Fruit fly (Drosophila melanogaster): ENCODE results near the gene bnb.
A peak's percentile ranks its signal among the peaks of the same experiment; 100 is the strongest.

bnb gene

dm6 chrX:18830396-18830795, 32.9 kb upstream of the bnb start, which contains the start of gene CG7101 (continued):
- no peak for TF ChIP-seq CG4820 (GFP tag; optimal IDR thresholded peaks at IDR 0.05)
- TF ChIP-seq CG17328 (GFP tag; IDR thresholded peaks at IDR 0.05): no peak
- peak; percentile 25 for TF ChIP-seq CG30020 (tag; optimal IDR thresholded peaks at IDR 0.05)
- no peak for TF ChIP-seq CG1233 (GFP tag; optimal IDR thresholded peaks at IDR 0.05)
- no peak for TF ChIP-seq wor (GFP tag; IDR thresholded peaks at IDR 0.05)
- TF ChIP-seq gcm (GFP tag; optimal IDR thresholded peaks at IDR 0.05): no peak
- no peak for TF ChIP-seq dimm (GFP tag; IDR thresholded peaks at IDR 0.05)
- peak; percentile 48 for TF ChIP-seq MESR4 (GFP tag; optimal IDR thresholded peaks at IDR 0.05)
- TF ChIP-seq fd3F (GFP tag; optimal IDR thresholded peaks at IDR 0.05): no peak
- TF ChIP-seq nerfin-2 (GFP tag; IDR thresholded peaks at IDR 0.05; ENCODE audit: partially characterized antibody): peak; percentile 56
- peak; percentile 6 for TF ChIP-seq YL-1 (GFP tag; optimal IDR thresholded peaks at IDR 0.05)
- no peak for TF ChIP-seq CG14965 (GFP tag; optimal IDR thresholded peaks at IDR 0.05; ENCODE audit: borderline replicate concordance)
- peak; percentile 70 for TF ChIP-seq sna (GFP tag; IDR thresholded peaks at IDR 0.05; ENCODE audit: partially characterized antibody)
- no peak for TF ChIP-seq HLH3B (GFP tag; IDR thresholded peaks at IDR 0.05)
- peak; percentile 50; the same call in 1 of the 3 replicates for TF ChIP-seq hb (GFP tag; IDR thresholded peaks at IDR 0.05; ENCODE audit: partially characterized antibody)
- no peak for TF ChIP-seq cas (GFP tag; IDR thresholded peaks at IDR 0.05)
- no peak for TF ChIP-seq NfI (GFP tag; optimal IDR thresholded peaks at IDR 0.05)
- no peak for TF ChIP-seq slp2 (GFP tag; optimal IDR thresholded peaks at IDR 0.05)
- no peak for TF ChIP-seq al (GFP tag; IDR thresholded peaks at IDR 0.05)
- no peak for TF ChIP-seq CG13624 (GFP tag; optimal IDR thresholded peaks at IDR 0.05)
- TF ChIP-seq inv (GFP tag; IDR thresholded peaks at IDR 0.05; ENCODE audit: partially characterized antibody): peak; percentile 52
- TF ChIP-seq nmo (GFP tag; optimal IDR thresholded peaks at IDR 0.05): peak; percentile 2
- TF ChIP-seq shn (GFP tag; optimal IDR thresholded peaks at IDR 0.05): no peak
- no peak for TF ChIP-seq slou (GFP tag; optimal IDR thresholded peaks at IDR 0.05)
- TF ChIP-seq CG18599 (GFP tag; optimal IDR thresholded peaks at IDR 0.05): no peak
- no peak for TF ChIP-seq stc (GFP tag; IDR thresholded peaks at IDR 0.05)
- no peak for TF ChIP-seq CG14667 (GFP tag; IDR thresholded peaks at IDR 0.05)
- no peak for TF ChIP-seq az2 (GFP tag; optimal IDR thresholded peaks at IDR 0.05)
- TF ChIP-seq CoRest (tag; optimal IDR thresholded peaks at IDR 0.05): peak; percentile 19
- TF ChIP-seq CG18262 (tag; optimal IDR thresholded peaks at IDR 0.05): no peak
- TF ChIP-seq Lhr (GFP tag; optimal IDR thresholded peaks at IDR 0.05): peak; percentile 55
- peak; percentile 42; the same call in 1 of the 2 replicates for TF ChIP-seq CG3847 (GFP tag; IDR thresholded peaks at IDR 0.05)
- no peak for TF ChIP-seq CG11456 (GFP tag; IDR thresholded peaks at IDR 0.05)
- peak; percentile 64 for TF ChIP-seq Ets97D (GFP tag; optimal IDR thresholded peaks at IDR 0.05)
- no peak for TF ChIP-seq CG15011 (GFP tag; optimal IDR thresholded peaks at IDR 0.05)
- peak; percentile 98 for TF ChIP-seq stwl (tag; optimal IDR thresholded peaks at IDR 0.05)
- TF ChIP-seq CG14860 (GFP tag; IDR thresholded peaks at IDR 0.05; ENCODE audit: partially characterized antibody): peak; percentile 62
- TF ChIP-seq CG2116 (GFP tag; optimal IDR thresholded peaks at IDR 0.05): peak; percentile 55
- TF ChIP-seq CG11398 (GFP tag; optimal IDR thresholded peaks at IDR 0.05): no peak
- no peak for TF ChIP-seq lbe (GFP tag; optimal IDR thresholded peaks at IDR 0.05)
- TF ChIP-seq twi (tag; optimal IDR thresholded peaks at IDR 0.05): no peak
- no peak for TF ChIP-seq ttk (GFP tag; IDR thresholded peaks at IDR 0.05)
- TF ChIP-seq CG13287 (GFP tag; IDR thresholded peaks at IDR 0.05; ENCODE audit: partially characterized antibody): peak; percentile 79
- peak; percentile 70 for TF ChIP-seq bbx (GFP tag; IDR thresholded peaks at IDR 0.05; ENCODE audit: partially characterized antibody)
- no peak for TF ChIP-seq Oaz (GFP tag; IDR thresholded peaks at IDR 0.05)
- no peak for TF ChIP-seq dm (GFP tag; optimal IDR thresholded peaks at IDR 0.05)
- peak; percentile 47; the same call in 2 of the 3 replicates for TF ChIP-seq Doc3 (GFP tag; IDR thresholded peaks at IDR 0.05; ENCODE audit: partially characterized antibody)
- no peak for TF ChIP-seq CG11723 (GFP tag; optimal IDR thresholded peaks at IDR 0.05)
- TF ChIP-seq Xbp1 (GFP tag; optimal IDR thresholded peaks at IDR 0.05): peak; percentile 3
- peak; percentile 31; the same call in 1 of the 3 replicates for TF ChIP-seq row (GFP tag; IDR thresholded peaks at IDR 0.05)
- no peak for TF ChIP-seq Side (GFP tag; optimal IDR thresholded peaks at IDR 0.05)
